Worm (Caenorhabditis elegans) whole organism, early embryonic: ENCODE data around the gene nipi-3.

Experiments
- B0310.2 ChIP-seq: sonication (generic microtip); optimal IDR thresholded peaks from 2 replicates; lab custom pipeline; 2016; ENCODE audit warnings: mild to moderate bottlenecking, missing genetic modification characterization, missing compliant biosample characterization
- F13C5.2 ChIP-seq: sonication (generic microtip); optimal IDR thresholded peaks from 2 replicates; lab custom pipeline; 2017; ENCODE audit warnings: mild to moderate bottlenecking, missing genetic modification characterization, inconsistent platforms, missing compliant biosample characterization
- aly-1 ChIP-seq: sonication (generic microtip); optimal IDR thresholded peaks from 2 replicates; lab custom pipeline; 2016; ENCODE audit warnings: missing genetic modification characterization, missing compliant biosample characterization
- ama-1 ChIP-seq: fragments of 150-350 bp; optimal IDR thresholded peaks from 2 replicates; lab custom pipeline; 2014
- ceh-13 ChIP-seq: fragments of 200-800 bp; sonication (Bioruptor generic); optimal IDR thresholded peaks from 2 replicates; lab custom pipeline; 2018; ENCODE audit warnings: mild to moderate bottlenecking, missing genetic modification characterization, missing compliant biosample characterization
- ceh-36 ChIP-seq: sonication (generic microtip); optimal IDR thresholded peaks from 2 replicates; lab custom pipeline; 2016; ENCODE audit warnings: missing genetic modification characterization, inconsistent platforms, missing compliant biosample characterization
- hmbx-1 ChIP-seq: sonication (generic microtip); optimal IDR thresholded peaks from 2 replicates; lab custom pipeline; 2016; ENCODE audit warnings: mild to moderate bottlenecking, missing genetic modification characterization, missing compliant biosample characterization
- hnd-1 ChIP-seq: sonication (generic microtip); optimal IDR thresholded peaks from 2 replicates; lab custom pipeline; 2016; ENCODE audit warnings: missing genetic modification characterization, missing compliant biosample characterization
- pes-1 ChIP-seq: fragments of 200-800 bp; sonication (Bioruptor generic); IDR thresholded peaks from 2 replicates; pipeline ENCODE4 v1.3.6; 2022; ENCODE audit warnings: missing genetic modification reagents, missing genetic modification characterization, missing compliant biosample characterization
- scrt-1 ChIP-seq: fragments of 200-800 bp; sonication (Bioruptor generic); IDR thresholded peaks from 2 replicates; pipeline ENCODE4 v1.3.6; 2022; ENCODE audit warnings: missing genetic modification characterization, missing compliant biosample characterization
- sea-1 ChIP-seq: fragments of 200-800 bp; sonication (Bioruptor generic); conservative IDR thresholded peaks from 2 replicates; pipeline ENCODE4 v1.3.6; 2022; ENCODE audit warnings: missing genetic modification characterization, missing compliant biosample characterization
- tbx-11 ChIP-seq: fragments of 200-800 bp; sonication (Bioruptor generic); IDR thresholded peaks from 2 replicates; pipeline ENCODE4 v1.3.6; 2022; ENCODE audit warnings: missing genetic modification characterization, missing compliant biosample characterization
- tbx-37 ChIP-seq: fragments of 200-800 bp; sonication (Bioruptor generic); conservative IDR thresholded peaks from 2 replicates; pipeline ENCODE4 v1.3.6; 2022; ENCODE audit warnings: missing genetic modification reagents, missing genetic modification characterization, missing compliant biosample characterization
- tra-4 ChIP-seq: sonication (generic microtip); optimal IDR thresholded peaks from 2 replicates; lab custom pipeline; 2017; ENCODE audit warnings: missing genetic modification characterization, missing compliant biosample characterization

ce11 chrX:15609698-15610097 lies 1.9 kb downstream of the nipi-3 start:
- TF ChIP-seq tbx-11 (GFP tag; lab: Robert Waterston, UW) (no peak), B0310.2 (no peak), F13C5.2 (tag; lab: Kevin White, UChicago) (no peak), ceh-36 (tag; lab: Kevin White, UChicago) (no peak), ama-1 (no peak), sea-1 (GFP tag; lab: Robert Waterston, UW) (no peak), hmbx-1 (no peak), aly-1 (tag; lab: Kevin White, UChicago) (no peak), pes-1 (GFP tag; lab: Robert Waterston, UW) (no peak), hnd-1 (tag; lab: Kevin White, UChicago) (no peak), ceh-13 (no peak), tbx-37 (GFP tag; lab: Robert Waterston, UW) (no peak), tra-4 (tag; lab: Kevin White, UChicago) (no peak), scrt-1 (GFP tag; lab: Robert Waterston, UW) (no peak)
